Worm (Caenorhabditis elegans) whole organism, young adult: ENCODE measurements around the gene dnj-5.
"Not testable (repeated sequence)": the region's sequence is repeated elsewhere in the genome, so short reads cannot be mapped to it uniquely, and the experiment has no call there.

ENCODE experiments used
- B0035.1 ChIP-seq: sonication (generic microtip); optimal IDR thresholded peaks from 2 replicates; lab custom pipeline; 2016; ENCODE audit warnings: missing genetic modification characterization, mild to moderate bottlenecking, missing compliant biosample characterization, missing genotype, missing genetic modification reagents
- F33H1.4 ChIP-seq: fragments of 200-800 bp; sonication (Bioruptor generic); IDR thresholded peaks from 2 replicates; pipeline ENCODE4 v1.3.6; 2022; ENCODE audit warnings: missing genetic modification reagents, missing genetic modification characterization, missing compliant biosample characterization
- F37B4.10 ChIP-seq: fragments of 200-800 bp; sonication (Bioruptor generic); IDR thresholded peaks from 2 replicates; pipeline ENCODE4 v1.3.6; 2022; ENCODE audit warnings: missing genetic modification characterization, missing compliant biosample characterization
- F39B2.1 ChIP-seq: fragments of 200-800 bp; sonication (Bioruptor generic); IDR thresholded peaks from 2 replicates; pipeline ENCODE4 v1.3.6; 2022; ENCODE audit warnings: missing genetic modification reagents, missing genetic modification characterization, missing compliant biosample characterization
- F57C9.4 ChIP-seq: sonication (generic microtip); optimal IDR thresholded peaks from 2 replicates; lab custom pipeline; 2017; ENCODE audit warnings: mild to moderate bottlenecking, missing genetic modification characterization, missing compliant biosample characterization
- K11D2.4 ChIP-seq: fragments of 200-800 bp; sonication (Bioruptor generic); IDR thresholded peaks from 2 replicates; pipeline ENCODE4 v1.3.6; 2022; ENCODE audit warnings: missing genetic modification reagents, missing genetic modification characterization, missing compliant biosample characterization
- T26A5.8 ChIP-seq: sonication (generic microtip); optimal IDR thresholded peaks from 2 replicates; lab custom pipeline; 2016; ENCODE audit warnings: missing genetic modification characterization, missing compliant biosample characterization
- ZK185.1 ChIP-seq: sonication (generic microtip); optimal IDR thresholded peaks from 2 replicates; lab custom pipeline; 2016; ENCODE audit warnings: mild to moderate bottlenecking, missing genetic modification characterization, missing compliant biosample characterization; ENCODE audit not compliant: poor library complexity, severe bottlenecking
- akir-1 ChIP-seq: fragments of 200-800 bp; sonication (Bioruptor generic); optimal IDR thresholded peaks from 2 replicates; lab custom pipeline; 2018; ENCODE audit warnings: mild to moderate bottlenecking, missing genetic modification characterization, moderate library complexity, missing compliant biosample characterization
- ama-1 ChIP-seq, 3 experiments: fragments of 150-350 bp in 1 of 3; sonication (generic microtip) in 2 of 3; optimal IDR thresholded peaks; 2 replicates each; lab custom pipeline; 2014 to 2018; ENCODE audit warnings: missing biosample characterization in 2 of 3, missing genetic modification characterization in 2 of 3, missing genetic modification reagents in 2 of 3
- attf-5 ChIP-seq: fragments of 200-800 bp; sonication (Bioruptor generic); optimal IDR thresholded peaks from 2 replicates; lab custom pipeline; 2018; ENCODE audit warnings: mild to moderate bottlenecking, missing genetic modification characterization, missing compliant biosample characterization
- bed-2 ChIP-seq: fragments of 200-800 bp; sonication (Bioruptor generic); IDR thresholded peaks from 2 replicates; pipeline ENCODE4 v1.3.6; 2022; ENCODE audit warnings: missing genetic modification reagents, missing genetic modification characterization, missing compliant biosample characterization
- cebp-2 ChIP-seq: fragments of 200-800 bp; sonication (Bioruptor generic); IDR thresholded peaks from 2 replicates; pipeline ENCODE4 v1.3.6; 2022; ENCODE audit warnings: missing genetic modification characterization, missing compliant biosample characterization
- ceh-40 ChIP-seq: fragments of 200-800 bp; sonication (Bioruptor generic); IDR thresholded peaks from 2 replicates; pipeline ENCODE4 v1.3.6; 2022; ENCODE audit warnings: missing genetic modification characterization, missing compliant biosample characterization
- ceh-58 ChIP-seq: fragments of 200-800 bp; sonication (Bioruptor generic); IDR thresholded peaks from 2 replicates; pipeline ENCODE4 v1.3.6; 2022; ENCODE audit warnings: missing genetic modification characterization, missing compliant biosample characterization
- ceh-91 ChIP-seq: fragments of 200-800 bp; sonication (Bioruptor generic); IDR thresholded peaks from 2 replicates; pipeline ENCODE4 v1.3.6; 2022; ENCODE audit warnings: missing genetic modification reagents, missing genetic modification characterization, missing compliant biosample characterization
- chd-7 ChIP-seq: sonication (generic microtip); optimal IDR thresholded peaks from 2 replicates; lab custom pipeline; 2016; ENCODE audit warnings: mild to moderate bottlenecking, missing genetic modification characterization, moderate library complexity, missing compliant biosample characterization
- dpl-1 ChIP-seq: fragments of 150-350 bp; optimal IDR thresholded peaks from 2 replicates; lab custom pipeline; 2014; ENCODE audit warnings: missing biosample characterization, missing genetic modification reagents, missing genetic modification characterization
- egl-44 ChIP-seq: fragments of 200-800 bp; sonication (Bioruptor generic); IDR thresholded peaks from 2 replicates; pipeline ENCODE4 v1.3.6; 2022; ENCODE audit warnings: missing genetic modification reagents, missing genetic modification characterization, missing compliant biosample characterization
- him-1 ChIP-seq: sonication (generic microtip); optimal IDR thresholded peaks from 2 replicates; lab custom pipeline; 2016; ENCODE audit warnings: missing genotype, missing genetic modification reagents, missing genetic modification characterization, missing compliant biosample characterization
- hlh-26 ChIP-seq: fragments of 200-800 bp; sonication (Bioruptor generic); conservative IDR thresholded peaks from 2 replicates; pipeline ENCODE4 v1.3.6; 2022; ENCODE audit warnings: missing genetic modification reagents, missing genetic modification characterization, missing compliant biosample characterization
- hmg-1.2 ChIP-seq: fragments of 200-800 bp; sonication (Bioruptor generic); IDR thresholded peaks from 2 replicates; pipeline ENCODE4 v1.3.6; 2022; ENCODE audit warnings: missing genetic modification reagents, missing genetic modification characterization, missing compliant biosample characterization
- hmg-20 ChIP-seq: fragments of 200-800 bp; sonication (Bioruptor generic); IDR thresholded peaks from 2 replicates; pipeline ENCODE4 v1.3.6; 2022; ENCODE audit warnings: missing genetic modification reagents, missing genetic modification characterization, missing compliant biosample characterization
- hrde-1 ChIP-seq: sonication (generic microtip); optimal IDR thresholded peaks from 2 replicates; lab custom pipeline; 2016; ENCODE audit warnings: missing genetic modification characterization, mild to moderate bottlenecking, missing compliant biosample characterization, moderate library complexity, missing genotype, missing genetic modification reagents, borderline replicate concordance
- hsf-1 ChIP-seq: fragments of 200-800 bp; sonication (Bioruptor generic); IDR thresholded peaks from 2 replicates; pipeline ENCODE4 v1.3.6; 2022; ENCODE audit warnings: missing genetic modification reagents, missing genetic modification characterization, missing compliant biosample characterization
- lin-26 ChIP-seq: fragments of 200-800 bp; sonication (Bioruptor generic); IDR thresholded peaks from 2 replicates; pipeline ENCODE4 v1.3.6; 2022; ENCODE audit warnings: missing genetic modification reagents, missing genetic modification characterization, missing compliant biosample characterization
- lir-1 ChIP-seq: fragments of 200-800 bp; sonication (Bioruptor generic); conservative IDR thresholded peaks from 2 replicates; pipeline ENCODE4 v1.3.6; 2022; ENCODE audit warnings: missing genetic modification reagents, missing genetic modification characterization, missing compliant biosample characterization
- mcd-1 ChIP-seq: fragments of 200-800 bp; sonication (Bioruptor generic); IDR thresholded peaks from 2 replicates; pipeline ENCODE4 v1.3.6; 2022; ENCODE audit warnings: missing genetic modification reagents, missing genetic modification characterization, missing compliant biosample characterization
- mel-28 ChIP-seq: sonication (generic microtip); optimal IDR thresholded peaks from 2 replicates; lab custom pipeline; 2016; ENCODE audit warnings: borderline replicate concordance, mild to moderate bottlenecking, missing genetic modification characterization, missing compliant biosample characterization
- nfya-1 ChIP-seq: sonication (generic microtip); optimal IDR thresholded peaks from 2 replicates; lab custom pipeline; 2017; ENCODE audit warnings: antibody characterized with exemption, missing compliant biosample characterization, missing genetic modification characterization, borderline replicate concordance; ENCODE audit not compliant: insufficient read depth
- nhr-179 ChIP-seq: sonication (generic microtip); optimal IDR thresholded peaks from 2 replicates; lab custom pipeline; 2016; ENCODE audit warnings: mild to moderate bottlenecking, missing genetic modification characterization, missing compliant biosample characterization
- nhr-27 ChIP-seq: fragments of 200-800 bp; sonication (Bioruptor generic); optimal IDR thresholded peaks from 2 replicates; lab custom pipeline; 2018; ENCODE audit warnings: mild to moderate bottlenecking, missing genetic modification characterization, moderate library complexity, missing compliant biosample characterization
- nhr-80 ChIP-seq: sonication (generic microtip); optimal IDR thresholded peaks from 2 replicates; lab custom pipeline; 2016; ENCODE audit warnings: missing genetic modification characterization, missing compliant biosample characterization
- nhr-90 ChIP-seq: sonication (generic microtip); optimal IDR thresholded peaks from 2 replicates; lab custom pipeline; 2016; ENCODE audit warnings: missing genotype, mild to moderate bottlenecking, missing genetic modification characterization, missing compliant biosample characterization
- snpc-4 ChIP-seq, 5 experiments: fragments of 150-350 bp in 1 of 5; sonication (generic microtip) in 4 of 5; optimal IDR thresholded peaks; 2 replicates each; lab custom pipeline; 2014 to 2018; ENCODE audit warnings: missing genetic modification characterization in 5 of 5, missing biosample characterization in 3 of 5, antibody characterized with exemption in 2 of 5, mild to moderate bottlenecking in 2 of 5, missing compliant biosample characterization in 2 of 5, missing genotype in 2 of 5, moderate library complexity in 2 of 5, missing genetic modification reagents in 1 of 5
- somi-1 ChIP-seq: fragments of 200-800 bp; sonication (Bioruptor generic); optimal IDR thresholded peaks from 2 replicates; lab custom pipeline; 2018; ENCODE audit warnings: mild to moderate bottlenecking, missing genetic modification characterization, missing compliant biosample characterization
- unc-130 ChIP-seq: sonication (generic microtip); optimal IDR thresholded peaks from 2 replicates; lab custom pipeline; 2016; ENCODE audit warnings: missing genetic modification reagents, missing genetic modification characterization, missing compliant biosample characterization
- ztf-26 ChIP-seq: sonication (generic microtip); optimal IDR thresholded peaks from 2 replicates; lab custom pipeline; 2017; ENCODE audit warnings: missing genetic modification characterization, missing compliant biosample characterization
- ztf-3 ChIP-seq: fragments of 200-800 bp; sonication (Bioruptor generic); optimal IDR thresholded peaks from 2 replicates; lab custom pipeline; 2018; ENCODE audit warnings: mild to moderate bottlenecking, missing genetic modification characterization, missing compliant biosample characterization

dnj-5 gene

DNA sequence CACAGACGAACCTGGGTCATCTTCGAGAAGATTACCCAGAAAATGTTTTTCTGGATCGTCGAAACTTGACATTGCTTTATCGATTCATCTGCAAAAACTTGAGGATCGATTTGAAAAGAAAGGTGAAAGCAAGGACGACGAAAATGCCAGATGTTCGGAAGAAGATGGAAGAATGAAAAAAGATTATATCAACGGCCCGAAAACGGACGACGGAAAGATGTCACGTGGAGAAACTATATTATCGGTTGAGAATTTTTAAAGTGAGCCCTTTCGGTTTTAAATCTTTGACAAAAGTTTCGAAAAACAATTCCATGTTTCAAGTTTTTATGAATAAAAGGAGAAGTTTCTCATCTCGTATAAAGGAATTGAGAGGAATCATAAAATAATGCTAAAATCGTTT, at the start of gene dnj-5:
Gene dnj-5 (minus strand): TSS at position 101 of the 400 bp plus-strand sequence.
- no peak for TF ChIP-seq nhr-90 (tag; lab: Kevin White, UChicago)
- TF ChIP-seq lin-26 (GFP tag; lab: Robert Waterston, UW): no peak
- TF ChIP-seq nhr-179 (tag; lab: Kevin White, UChicago): no peak
- TF ChIP-seq nhr-27: no peak
- no peak for TF ChIP-seq F37B4.10
- TF ChIP-seq hlh-26: no peak
- no peak for TF ChIP-seq mcd-1
- no peak for TF ChIP-seq cebp-2
- no peak for TF ChIP-seq ztf-26
- TF ChIP-seq mel-28: no peak
- no peak for TF ChIP-seq him-1 (tag; lab: Kevin White, UChicago)
- TF ChIP-seq B0035.1: no peak
- TF ChIP-seq ztf-3 (GFP tag; lab: Kevin White, UChicago): no peak
- no peak for TF ChIP-seq F39B2.1 (GFP tag; lab: Robert Waterston, UW)
- no peak for TF ChIP-seq F33H1.4
- TF ChIP-seq attf-5 (GFP tag; lab: Kevin White, UChicago): no peak
- TF ChIP-seq hmg-20 (GFP tag; lab: Robert Waterston, UW): no peak
- TF ChIP-seq bed-2 (GFP tag; lab: Robert Waterston, UW): no peak
- no peak for TF ChIP-seq ZK185.1 (tag; lab: Kevin White, UChicago)
- TF ChIP-seq hmg-1.2 (GFP tag; lab: Robert Waterston, UW): no peak

DNA sequence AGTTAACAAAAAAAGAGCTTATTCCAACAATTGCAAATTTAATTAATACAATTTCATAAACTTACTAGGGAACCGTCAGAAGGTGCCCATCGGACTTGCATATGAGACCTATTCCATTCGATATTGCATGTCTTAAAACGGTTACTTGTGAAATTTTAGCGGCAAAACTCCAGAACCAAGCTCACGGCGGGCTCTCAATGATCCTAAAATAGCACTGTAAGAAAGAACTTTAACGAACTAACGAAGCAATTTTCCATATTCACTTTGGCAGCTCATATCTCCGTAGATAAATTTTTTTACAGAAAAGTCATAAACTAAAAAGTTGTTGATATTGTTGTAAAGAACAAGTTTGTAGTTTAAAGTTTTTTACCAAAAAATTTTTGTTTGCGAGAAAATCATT, 49.6 kb upstream of the dnj-5 start, which contains the start of gene B0252.3:
Gene B0252.3 (minus strand): TSS at position 101 of the 400 bp plus-strand sequence.
- TF ChIP-seq ama-1 (optimal IDR thresholded peaks at IDR 0.05; lab: Kevin White, UChicago); ama-1 (GFP tag; optimal IDR thresholded peaks at IDR 0.05; lab: Kevin White, UChicago); ceh-91; hsf-1 (GFP tag; lab: Robert Waterston, UW): not testable (repeated sequence)

DNA sequence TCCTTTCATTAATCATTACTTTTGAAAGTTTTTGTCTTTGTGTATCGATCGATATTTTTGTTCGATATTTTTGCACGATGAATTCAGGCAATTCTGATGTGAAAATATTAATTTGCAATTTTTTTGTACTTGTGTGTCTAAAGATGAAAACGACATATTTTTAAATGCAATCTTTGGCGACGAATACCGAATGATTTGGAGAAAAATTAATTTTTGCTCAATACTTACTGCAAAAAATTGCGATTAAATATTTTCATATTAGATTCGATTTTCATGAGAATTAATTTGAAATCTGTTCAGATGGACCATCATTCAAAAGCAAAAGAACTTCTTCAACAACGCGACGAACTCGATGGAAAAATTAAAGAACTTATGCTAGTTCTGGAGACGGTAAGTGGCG, 43.7 kb upstream of the dnj-5 start, which contains the start of gene psmd-9:
Gene psmd-9 (plus strand): TSS at position 301 of the 400 bp plus-strand sequence.
- TF ChIP-seq egl-44 (GFP tag; lab: Robert Waterston, UW): no peak
- no peak for TF ChIP-seq ceh-58
- no peak for TF ChIP-seq akir-1
- TF ChIP-seq T26A5.8 (tag; lab: Kevin White, UChicago): no peak
- no peak for TF ChIP-seq ceh-40
- no peak for TF ChIP-seq nhr-90 (tag; lab: Kevin White, UChicago)
- no peak for TF ChIP-seq dpl-1 (GFP tag; lab: Kevin White, UChicago)
- no peak for TF ChIP-seq unc-130 (GFP tag; lab: Kevin White, UChicago)
- TF ChIP-seq mel-28: no peak
- TF ChIP-seq chd-7 (tag; lab: Kevin White, UChicago): no peak
- TF ChIP-seq somi-1: no peak
- TF ChIP-seq K11D2.4: no peak
- no peak for TF ChIP-seq F39B2.1 (GFP tag; lab: Robert Waterston, UW)

DNA sequence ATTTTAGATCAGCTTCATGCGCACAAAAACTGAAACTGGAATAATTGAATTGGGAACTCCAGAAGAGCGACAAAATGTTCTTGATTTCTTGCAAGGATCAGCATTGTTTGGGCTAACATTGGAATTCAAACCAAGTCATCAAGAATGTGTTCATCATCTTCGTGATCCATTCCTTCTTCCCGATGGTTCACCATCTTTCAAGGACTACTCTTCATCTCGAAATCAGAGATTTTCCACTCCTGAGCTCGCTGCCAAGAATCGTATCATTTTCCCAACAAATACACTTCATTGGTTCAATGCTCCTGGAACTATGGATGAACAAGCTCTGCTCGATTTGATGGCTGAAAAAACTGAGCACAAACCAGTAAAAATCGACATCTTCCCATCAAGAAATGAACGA, 42.6 kb upstream of the dnj-5 start:
- TF ChIP-seq hrde-1 (tag; lab: Kevin White, UChicago): no peak
- no peak for TF ChIP-seq ceh-40
- TF ChIP-seq snpc-4 (GFP tag; optimal IDR thresholded peaks at IDR 0.05; lab: Kevin White, UChicago): no peak
- TF ChIP-seq snpc-4 (tag; optimal IDR thresholded peaks at IDR 0.05; lab: Kevin White, UChicago): no peak
- no peak for TF ChIP-seq nhr-80
- TF ChIP-seq lir-1 (GFP tag; lab: Robert Waterston, UW): no peak
- no peak for TF ChIP-seq egl-44 (GFP tag; lab: Robert Waterston, UW)
- no peak for TF ChIP-seq ceh-91
- TF ChIP-seq nfya-1: no peak
- no peak for TF ChIP-seq F57C9.4 (tag; lab: Kevin White, UChicago)
- no peak for TF ChIP-seq mel-28
- no peak for TF ChIP-seq nhr-90 (tag; lab: Kevin White, UChicago)
- TF ChIP-seq ZK185.1 (tag; lab: Kevin White, UChicago): no peak
- TF ChIP-seq hmg-20 (GFP tag; lab: Robert Waterston, UW): no peak
- TF ChIP-seq, all 124 proteins: peak for 0
